Fruit fly (Drosophila melanogaster): Measurements from ENCODE around the gene CG9698.

Gene CG9698

DNA sequence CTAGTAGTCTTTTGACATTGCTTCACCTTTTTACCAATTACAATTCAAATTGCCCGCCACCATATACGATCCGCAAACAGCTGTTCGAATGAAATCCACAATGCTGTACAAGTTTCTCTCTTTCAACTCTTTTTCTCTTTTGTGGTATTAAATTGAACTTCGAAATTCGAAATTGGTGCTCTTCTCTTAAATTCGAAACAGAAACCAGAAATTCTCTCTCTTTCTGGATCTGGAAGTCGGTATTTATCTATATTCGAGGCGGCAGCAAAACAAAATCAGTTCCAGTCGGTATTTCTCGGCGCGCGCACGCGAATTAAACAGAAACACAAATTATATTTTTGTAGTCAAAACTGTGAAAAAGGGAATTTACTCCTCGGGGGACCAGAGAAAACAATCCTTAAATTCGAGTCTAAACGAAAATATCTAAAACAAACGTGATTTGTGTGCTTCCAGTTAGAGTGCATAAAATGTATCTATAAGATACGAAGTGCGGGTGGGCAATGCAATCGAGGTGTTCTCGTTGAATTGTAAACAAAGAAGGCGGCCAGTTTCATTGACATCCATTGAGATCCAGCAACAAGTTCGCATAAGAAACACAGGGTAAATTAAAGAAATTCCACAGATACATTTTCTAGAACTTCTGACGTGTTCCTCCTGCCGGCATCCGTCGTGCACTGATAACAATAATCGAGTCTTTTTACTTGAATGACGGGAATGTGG, 48.6 kb upstream of the CG9698 start, which contains the start of gene PH4alphaEFB (continued):
- no peak for TF ChIP-seq Ets65A (GFP tag)
- TF ChIP-seq Rx (GFP tag; IDR thresholded peaks at IDR 0.05) = no peak
- peak; percentile 94 for TF ChIP-seq Jarid2 (GFP tag; optimal IDR thresholded peaks at IDR 0.05)
- TF ChIP-seq CG13775 (GFP tag; optimal IDR thresholded peaks at IDR 0.05) = no peak
- peak; percentile 47 for TF ChIP-seq lbe (GFP tag; optimal IDR thresholded peaks at IDR 0.05)
- TF ChIP-seq ase (GFP tag; IDR thresholded peaks at IDR 0.05) = no peak
- TF ChIP-seq sens (GFP tag) = peak; percentile 94
- no peak for TF ChIP-seq CG12744 (GFP tag; optimal IDR thresholded peaks at IDR 0.05)
- peak in 1 of 2 experiments; percentile 51 for TF ChIP-seq insv (GFP tag; optimal IDR thresholded peaks at IDR 0.05)
- no peak for TF ChIP-seq CG8281 (tag; optimal IDR thresholded peaks at IDR 0.05)
- no peak for TF ChIP-seq CG11085 (GFP tag; IDR thresholded peaks at IDR 0.05)
- TF ChIP-seq CG1602 (GFP tag; optimal IDR thresholded peaks at IDR 0.05) = no peak
- 0 out of 3 replicates have a peak, but pooled peaks have one; percentile 37 for TF ChIP-seq HLH4C (GFP tag; IDR thresholded peaks at IDR 0.05; ENCODE audit: partially characterized antibody)
- peak; percentile 3 for TF ChIP-seq kni (GFP tag; optimal IDR thresholded peaks at IDR 0.05)
- no peak for TF ChIP-seq CG15696 (tag; optimal IDR thresholded peaks at IDR 0.05)
- no peak for TF ChIP-seq B-H1 (GFP tag; IDR thresholded peaks at IDR 0.05)
- no peak; the same call in 1 of the 2 replicates for TF ChIP-seq Adf1 (GFP tag; IDR thresholded peaks at IDR 0.05)
- no peak for TF ChIP-seq Sry-β (GFP tag; optimal IDR thresholded peaks at IDR 0.05)
- TF ChIP-seq CG14441 (GFP tag; IDR thresholded peaks at IDR 0.05) = no peak
- no peak for TF ChIP-seq Sin3A (optimal IDR thresholded peaks at IDR 0.05)
- TF ChIP-seq CG10431 (GFP tag; optimal IDR thresholded peaks at IDR 0.05) = peak; percentile 5
- TF ChIP-seq TFAM (GFP tag; optimal IDR thresholded peaks at IDR 0.05) = no peak
- no peak for TF ChIP-seq CG17612 (GFP tag; IDR thresholded peaks at IDR 0.05)
- TF ChIP-seq run (tag; optimal IDR thresholded peaks at IDR 0.05) = no peak
- TF ChIP-seq CG3281 (GFP tag; optimal IDR thresholded peaks at IDR 0.05) = no peak
- no peak for TF ChIP-seq Meics (GFP tag; optimal IDR thresholded peaks at IDR 0.05)
- no peak for TF ChIP-seq CG8944 (GFP tag; optimal IDR thresholded peaks at IDR 0.05)
- TF ChIP-seq CG9876 (GFP tag; optimal IDR thresholded peaks at IDR 0.05) = no peak
- no peak for TF ChIP-seq ftz-f1 (GFP tag; optimal IDR thresholded peaks at IDR 0.05)
- no peak for TF ChIP-seq Hmx (GFP tag; optimal IDR thresholded peaks at IDR 0.05)
- no peak for TF ChIP-seq tgo (GFP tag; IDR thresholded peaks at IDR 0.05)
- no peak for TF ChIP-seq E2f1 (GFP tag; IDR thresholded peaks at IDR 0.05)
- peak; percentile 14 for TF ChIP-seq mirr (GFP tag; optimal IDR thresholded peaks at IDR 0.05)
- TF ChIP-seq CG12769 (tag; optimal IDR thresholded peaks at IDR 0.05) = peak; percentile 78
- no peak for TF ChIP-seq CG14860 (GFP tag; IDR thresholded peaks at IDR 0.05; ENCODE audit: partially characterized antibody)
- no peak for TF ChIP-seq Tbp (GFP tag; optimal IDR thresholded peaks at IDR 0.05)
- peak; percentile 0 for TF ChIP-seq Hmr (GFP tag; optimal IDR thresholded peaks at IDR 0.05)
- no peak for TF ChIP-seq sima (GFP tag; optimal IDR thresholded peaks at IDR 0.05)
- no peak for TF ChIP-seq Ada2b (GFP tag; IDR thresholded peaks at IDR 0.05)
- peak; percentile 34 for TF ChIP-seq Nf-YC (tag; optimal IDR thresholded peaks at IDR 0.05)
- no peak for TF ChIP-seq CG33213 (GFP tag; optimal IDR thresholded peaks at IDR 0.05)
- no peak for TF ChIP-seq mam (GFP tag; optimal IDR thresholded peaks at IDR 0.05)
- no peak for TF ChIP-seq slbo (GFP tag; IDR thresholded peaks at IDR 0.05)
- no peak for TF ChIP-seq CG7745 (tag; optimal IDR thresholded peaks at IDR 0.05)
- TF ChIP-seq Trl (optimal IDR thresholded peaks at IDR 0.05) = peak; percentile 84 to 94
- no peak for TF ChIP-seq Trl (GFP tag; optimal IDR thresholded peaks at IDR 0.05)
- TF ChIP-seq pros (GFP tag; optimal IDR thresholded peaks at IDR 0.05) = peak; percentile 65
- TF ChIP-seq grn (GFP tag; optimal IDR thresholded peaks at IDR 0.05) = no peak
- no peak for TF ChIP-seq Hr3 (GFP tag; optimal IDR thresholded peaks at IDR 0.05)
- no peak for TF ChIP-seq bowl (GFP tag; IDR thresholded peaks at IDR 0.05)
- peak; percentile 45 for TF ChIP-seq CG13287 (GFP tag; IDR thresholded peaks at IDR 0.05; ENCODE audit: partially characterized antibody)
- TF ChIP-seq zen (tag; optimal IDR thresholded peaks at IDR 0.05) = no peak

Measured in whole organism, embryonic.